Worm (Caenorhabditis elegans) whole organism, young adult: ENCODE results near the gene nhr-102.

Experiments
- B0019.2 ChIP-seq: fragments of 200-800 bp; sonication (Bioruptor generic); conservative IDR thresholded peaks from 2 replicates; pipeline ENCODE4 v1.3.6; 2022; ENCODE audit warnings: missing genetic modification reagents, missing genetic modification characterization, missing compliant biosample characterization
- B0336.3 ChIP-seq: fragments of 200-800 bp; sonication (Bioruptor generic); IDR thresholded peaks from 2 replicates; pipeline ENCODE4 v1.3.6; 2022; ENCODE audit warnings: missing genetic modification characterization, missing compliant biosample characterization
- F10E7.11 ChIP-seq: sonication (generic microtip); optimal IDR thresholded peaks from 2 replicates; lab custom pipeline; 2017; ENCODE audit warnings: mild to moderate bottlenecking, missing genetic modification characterization, moderate library complexity, missing compliant biosample characterization
- F22D6.2 ChIP-seq: sonication (generic microtip); optimal IDR thresholded peaks from 2 replicates; lab custom pipeline; 2016; ENCODE audit warnings: mild to moderate bottlenecking, missing genetic modification characterization, missing compliant biosample characterization
- F23B12.7 ChIP-seq: sonication (generic microtip); optimal IDR thresholded peaks from 2 replicates; lab custom pipeline; 2017; ENCODE audit warnings: missing genetic modification characterization, mild to moderate bottlenecking, missing compliant biosample characterization, antibody characterized with exemption, moderate library complexity; ENCODE audit not compliant: insufficient read depth
- F37B4.10 ChIP-seq: fragments of 200-800 bp; sonication (Bioruptor generic); IDR thresholded peaks from 2 replicates; pipeline ENCODE4 v1.3.6; 2022; ENCODE audit warnings: missing genetic modification characterization, missing compliant biosample characterization
- F39B2.1 ChIP-seq: fragments of 200-800 bp; sonication (Bioruptor generic); IDR thresholded peaks from 2 replicates; pipeline ENCODE4 v1.3.6; 2022; ENCODE audit warnings: missing genetic modification reagents, missing genetic modification characterization, missing compliant biosample characterization
- F52B5.7 ChIP-seq: sonication (generic microtip); optimal IDR thresholded peaks from 2 replicates; lab custom pipeline; 2016; ENCODE audit warnings: mild to moderate bottlenecking, missing genetic modification characterization, missing compliant biosample characterization
- ZK185.1 ChIP-seq: sonication (generic microtip); optimal IDR thresholded peaks from 2 replicates; lab custom pipeline; 2016; ENCODE audit warnings: mild to moderate bottlenecking, missing genetic modification characterization, missing compliant biosample characterization; ENCODE audit not compliant: poor library complexity, severe bottlenecking
- aptf-3 ChIP-seq: fragments of 200-800 bp; sonication (Bioruptor generic); IDR thresholded peaks from 2 replicates; pipeline ENCODE4 v1.3.6; 2022; ENCODE audit warnings: missing genetic modification characterization, missing compliant biosample characterization
- athp-1 ChIP-seq: sonication (generic microtip); optimal IDR thresholded peaks from 2 replicates; lab custom pipeline; 2017; ENCODE audit warnings: mild to moderate bottlenecking, missing genetic modification characterization, missing compliant biosample characterization
- attf-5 ChIP-seq: fragments of 200-800 bp; sonication (Bioruptor generic); optimal IDR thresholded peaks from 2 replicates; lab custom pipeline; 2018; ENCODE audit warnings: mild to moderate bottlenecking, missing genetic modification characterization, missing compliant biosample characterization
- attf-6 ChIP-seq: fragments of 200-800 bp; sonication (Bioruptor generic); IDR thresholded peaks from 2 replicates; pipeline ENCODE4 v1.3.6; 2022; ENCODE audit warnings: missing genetic modification reagents, missing genetic modification characterization, missing compliant biosample characterization
- bed-1 ChIP-seq: fragments of 200-800 bp; sonication (Bioruptor generic); IDR thresholded peaks from 2 replicates; pipeline ENCODE4 v1.3.6; 2022; ENCODE audit warnings: missing genetic modification reagents, missing genetic modification characterization, missing compliant biosample characterization
- cebp-2 ChIP-seq: fragments of 200-800 bp; sonication (Bioruptor generic); IDR thresholded peaks from 2 replicates; pipeline ENCODE4 v1.3.6; 2022; ENCODE audit warnings: missing genetic modification characterization, missing compliant biosample characterization
- ceh-100 ChIP-seq: fragments of 200-800 bp; sonication (Bioruptor generic); IDR thresholded peaks from 2 replicates; pipeline ENCODE4 v1.3.6; 2022; ENCODE audit warnings: missing genetic modification reagents, missing genetic modification characterization, missing compliant biosample characterization
- ceh-27 ChIP-seq: fragments of 200-800 bp; sonication (Bioruptor generic); optimal IDR thresholded peaks from 2 replicates; lab custom pipeline; 2018; ENCODE audit warnings: mild to moderate bottlenecking, missing genetic modification characterization, moderate library complexity, missing compliant biosample characterization
- ceh-40 ChIP-seq: fragments of 200-800 bp; sonication (Bioruptor generic); IDR thresholded peaks from 2 replicates; pipeline ENCODE4 v1.3.6; 2022; ENCODE audit warnings: missing genetic modification characterization, missing compliant biosample characterization
- ceh-79 ChIP-seq: sonication (generic microtip); optimal IDR thresholded peaks from 2 replicates; lab custom pipeline; 2017; ENCODE audit warnings: mild to moderate bottlenecking, missing genetic modification characterization, missing compliant biosample characterization
- die-1 ChIP-seq: sonication (generic microtip); optimal IDR thresholded peaks from 2 replicates; lab custom pipeline; 2016; ENCODE audit warnings: missing genotype, mild to moderate bottlenecking, missing genetic modification characterization, missing compliant biosample characterization
- egl-18 ChIP-seq: fragments of 200-800 bp; sonication (Bioruptor generic); IDR thresholded peaks from 2 replicates; pipeline ENCODE4 v1.3.6; 2022; ENCODE audit warnings: missing genetic modification reagents, missing genetic modification characterization, missing compliant biosample characterization
- ekl-4 ChIP-seq: fragments of 200-800 bp; sonication (Bioruptor generic); IDR thresholded peaks from 2 replicates; pipeline ENCODE4 v1.3.6; 2022; ENCODE audit warnings: missing genetic modification reagents, missing genetic modification characterization, missing compliant biosample characterization
- ets-4 ChIP-seq: fragments of 200-800 bp; sonication (Bioruptor generic); optimal IDR thresholded peaks from 2 replicates; lab custom pipeline; 2018; ENCODE audit warnings: mild to moderate bottlenecking, missing genetic modification characterization, missing compliant biosample characterization
- fkh-3 ChIP-seq: sonication (generic microtip); optimal IDR thresholded peaks from 2 replicates; lab custom pipeline; 2016; ENCODE audit warnings: mild to moderate bottlenecking, missing genetic modification characterization, missing compliant biosample characterization
- him-1 ChIP-seq: sonication (generic microtip); optimal IDR thresholded peaks from 2 replicates; lab custom pipeline; 2016; ENCODE audit warnings: missing genotype, missing genetic modification reagents, missing genetic modification characterization, missing compliant biosample characterization
- hlh-12 ChIP-seq: sonication (generic microtip); optimal IDR thresholded peaks from 2 replicates; lab custom pipeline; 2016; ENCODE audit warnings: missing genetic modification characterization, missing compliant biosample characterization
- hmg-20 ChIP-seq: fragments of 200-800 bp; sonication (Bioruptor generic); IDR thresholded peaks from 2 replicates; pipeline ENCODE4 v1.3.6; 2022; ENCODE audit warnings: missing genetic modification reagents, missing genetic modification characterization, missing compliant biosample characterization
- hrde-1 ChIP-seq: sonication (generic microtip); optimal IDR thresholded peaks from 2 replicates; lab custom pipeline; 2016; ENCODE audit warnings: missing genetic modification characterization, mild to moderate bottlenecking, missing compliant biosample characterization, moderate library complexity, missing genotype, missing genetic modification reagents, borderline replicate concordance
- lin-35 ChIP-seq, 3 experiments: fragments of 150-350 bp in 2 of 3; sonication (generic microtip) in 1 of 3; optimal IDR thresholded peaks; 2 replicates each; lab custom pipeline; 2014 to 2018; ENCODE audit warnings: missing biosample characterization in 3 of 3, missing genetic modification characterization in 3 of 3, missing genetic modification reagents in 3 of 3
- lin-54 ChIP-seq: fragments of 200-800 bp; sonication (Bioruptor generic); optimal IDR thresholded peaks from 2 replicates; lab custom pipeline; 2018; ENCODE audit warnings: mild to moderate bottlenecking, missing genetic modification characterization, missing compliant biosample characterization
- lir-1 ChIP-seq: fragments of 200-800 bp; sonication (Bioruptor generic); conservative IDR thresholded peaks from 2 replicates; pipeline ENCODE4 v1.3.6; 2022; ENCODE audit warnings: missing genetic modification reagents, missing genetic modification characterization, missing compliant biosample characterization
- madf-10 ChIP-seq: sonication (generic microtip); optimal IDR thresholded peaks from 2 replicates; lab custom pipeline; 2016; ENCODE audit warnings: mild to moderate bottlenecking, missing genetic modification characterization, missing compliant biosample characterization
- mcd-1 ChIP-seq: fragments of 200-800 bp; sonication (Bioruptor generic); IDR thresholded peaks from 2 replicates; pipeline ENCODE4 v1.3.6; 2022; ENCODE audit warnings: missing genetic modification reagents, missing genetic modification characterization, missing compliant biosample characterization
- mel-28 ChIP-seq: sonication (generic microtip); optimal IDR thresholded peaks from 2 replicates; lab custom pipeline; 2016; ENCODE audit warnings: borderline replicate concordance, mild to moderate bottlenecking, missing genetic modification characterization, missing compliant biosample characterization
- mes-4 ChIP-seq: sonication (generic microtip); optimal IDR thresholded peaks from 2 replicates; lab custom pipeline; 2016; ENCODE audit warnings: missing genotype, missing genetic modification characterization, missing compliant biosample characterization
- nfya-2 ChIP-seq: fragments of 200-800 bp; sonication (Bioruptor generic); IDR thresholded peaks from 2 replicates; pipeline ENCODE4 v1.3.6; 2022; ENCODE audit warnings: missing genetic modification reagents, missing genetic modification characterization, missing compliant biosample characterization
- nhr-27 ChIP-seq: fragments of 200-800 bp; sonication (Bioruptor generic); optimal IDR thresholded peaks from 2 replicates; lab custom pipeline; 2018; ENCODE audit warnings: mild to moderate bottlenecking, missing genetic modification characterization, moderate library complexity, missing compliant biosample characterization
- pha-4 ChIP-seq: fragments of 150-350 bp; sonication (generic microtip); optimal IDR thresholded peaks from 2 replicates; lab custom pipeline; 2014; ENCODE audit warnings: missing biosample characterization, missing genetic modification reagents, missing genetic modification characterization
- rcor-1 ChIP-seq: fragments of 200-800 bp; sonication (Bioruptor generic); IDR thresholded peaks from 2 replicates; pipeline ENCODE4 v1.3.6; 2022; ENCODE audit warnings: missing genetic modification reagents, missing genetic modification characterization, missing compliant biosample characterization
- repo-1 ChIP-seq: sonication (generic microtip); optimal IDR thresholded peaks from 2 replicates; lab custom pipeline; 2017; ENCODE audit warnings: mild to moderate bottlenecking, missing genetic modification characterization, missing compliant biosample characterization
- snpc-1.1 ChIP-seq: sonication (generic microtip); optimal IDR thresholded peaks from 2 replicates; lab custom pipeline; 2017; ENCODE audit warnings: missing genetic modification characterization, mild to moderate bottlenecking, missing compliant biosample characterization, antibody characterized with exemption, moderate library complexity, missing genotype, missing genetic modification reagents; ENCODE audit not compliant: insufficient read depth
- somi-1 ChIP-seq: fragments of 200-800 bp; sonication (Bioruptor generic); optimal IDR thresholded peaks from 2 replicates; lab custom pipeline; 2018; ENCODE audit warnings: mild to moderate bottlenecking, missing genetic modification characterization, missing compliant biosample characterization
- sptf-2 ChIP-seq: fragments of 200-800 bp; sonication (Bioruptor generic); optimal IDR thresholded peaks from 2 replicates; lab custom pipeline; 2018; ENCODE audit warnings: mild to moderate bottlenecking, missing genetic modification characterization, missing compliant biosample characterization
- tbx-9 ChIP-seq: sonication (generic microtip); optimal IDR thresholded peaks from 2 replicates; lab custom pipeline; 2016; ENCODE audit warnings: borderline replicate concordance, missing genetic modification characterization, inconsistent platforms, missing compliant biosample characterization
- unc-130 ChIP-seq: sonication (generic microtip); optimal IDR thresholded peaks from 2 replicates; lab custom pipeline; 2016; ENCODE audit warnings: missing genetic modification reagents, missing genetic modification characterization, missing compliant biosample characterization
- xnd-1 ChIP-seq: sonication (generic microtip); optimal IDR thresholded peaks from 2 replicates; lab custom pipeline; 2016; ENCODE audit warnings: missing genotype, missing genetic modification reagents, missing genetic modification characterization, missing compliant biosample characterization
- zim-3 ChIP-seq: sonication (generic microtip); optimal IDR thresholded peaks from 2 replicates; lab custom pipeline; 2017; ENCODE audit warnings: mild to moderate bottlenecking, missing genetic modification characterization, moderate library complexity, missing compliant biosample characterization
- ztf-28 ChIP-seq: fragments of 200-800 bp; sonication (Bioruptor generic); IDR thresholded peaks from 2 replicates; pipeline ENCODE4 v1.3.6; 2022; ENCODE audit warnings: missing genetic modification reagents, missing genetic modification characterization, missing compliant biosample characterization

Gene nhr-102

ce11 chrV:15873762-15874161 lies 2.4 kb downstream of the nhr-102 start (continued):
- TF ChIP-seq ceh-100 (GFP tag; lab: Robert Waterston, UW) (peak; percentile 81), lir-1 (GFP tag; lab: Robert Waterston, UW) (peak; percentile 78), ZK185.1 (peak; percentile 95), F10E7.11 (tag; lab: Kevin White, UChicago) (peak; percentile 97), hrde-1 (tag; lab: Kevin White, UChicago) (peak; percentile 93), B0019.2 (GFP tag; lab: Robert Waterston, UW) (0 out of 2 replicates have a peak, but pooled peaks have one; percentile 36), madf-10 (tag; lab: Kevin White, UChicago) (peak; percentile 87), cebp-2 (peak; percentile 96), bed-1 (GFP tag; lab: Robert Waterston, UW) (peak; percentile 95), attf-6 (GFP tag; lab: Robert Waterston, UW) (peak; percentile 85), F52B5.7 (tag; lab: Kevin White, UChicago) (peak; percentile 97), mcd-1 (GFP tag; lab: Robert Waterston, UW) (peak; percentile 84), ztf-28 (GFP tag; lab: Robert Waterston, UW) (peak; percentile 86; the same call in 1 of the 2 replicates), lin-35 (GFP tag; optimal IDR thresholded peaks at IDR 0.05; lab: Kevin White, UChicago) (peak in 2 of 3 experiments; percentile 30 to 82), snpc-1.1 (tag; lab: Kevin White, UChicago) (peak; percentile 83), ceh-40 (peak; percentile 94; the same call in 1 of the 2 replicates), mel-28 (tag; lab: Kevin White, UChicago) (peak; percentile 80), aptf-3 (GFP tag; lab: Robert Waterston, UW) (peak; percentile 98), attf-5 (GFP tag; lab: Kevin White, UChicago) (peak; percentile 87), pha-4 (tag; lab: Kevin White, UChicago) (no peak), die-1 (tag; lab: Kevin White, UChicago) (peak; percentile 98), ceh-79 (tag; lab: Kevin White, UChicago) (peak; percentile 97), ceh-27 (GFP tag; lab: Kevin White, UChicago) (peak; percentile 90), him-1 (tag; lab: Kevin White, UChicago) (peak; percentile 96), nfya-2 (GFP tag; lab: Robert Waterston, UW) (0 out of 2 replicates have a peak, but pooled peaks have one; percentile 49), lin-54 (peak; percentile 84), tbx-9 (tag; lab: Kevin White, UChicago) (peak; percentile 96), xnd-1 (tag; lab: Kevin White, UChicago) (peak; percentile 12), mes-4 (tag; lab: Kevin White, UChicago) (peak; percentile 93), F39B2.1 (GFP tag; lab: Robert Waterston, UW) (no peak), egl-18 (peak; percentile 83; the same call in 1 of the 2 replicates), fkh-3 (peak; percentile 98), ekl-4 (GFP tag; lab: Robert Waterston, UW) (peak; percentile 75; the same call in 1 of the 2 replicates), zim-3 (peak; percentile 98), repo-1 (tag; lab: Kevin White, UChicago) (peak; percentile 93), somi-1 (GFP tag; lab: Kevin White, UChicago) (peak; percentile 87), rcor-1 (peak; percentile 87), F22D6.2 (tag; lab: Kevin White, UChicago) (peak; percentile 67), unc-130 (GFP tag; lab: Kevin White, UChicago) (peak; percentile 81), sptf-2 (peak; percentile 91), nhr-27 (tag; lab: Kevin White, UChicago) (peak; percentile 91), ets-4 (GFP tag; lab: Kevin White, UChicago) (peak; percentile 90), hmg-20 (peak; percentile 81), F23B12.7 (tag; lab: Kevin White, UChicago) (peak; percentile 98), hlh-12 (tag; lab: Kevin White, UChicago) (peak; percentile 92), F37B4.10 (GFP tag; lab: Robert Waterston, UW) (peak; percentile 92; the same call in 1 of the 2 replicates), B0336.3 (GFP tag; lab: Robert Waterston, UW) (peak; percentile 87; the same call in 1 of the 2 replicates), athp-1 (tag; lab: Kevin White, UChicago) (peak; percentile 96)
